Worm (Caenorhabditis elegans) whole organism, L1 larva: Measurements from ENCODE around the gene str-238.

Source experiments
- ets-5 ChIP-seq: fragments of 200-800 bp; sonication (Bioruptor generic); IDR thresholded peaks from 2 replicates; pipeline ENCODE4 v1.3.6; 2022; ENCODE audit warnings: missing genetic modification characterization, missing compliant biosample characterization
- lin-39 ChIP-seq: fragments of 150-350 bp; optimal IDR thresholded peaks from 2 replicates; lab custom pipeline; 2014; ENCODE audit warnings: missing biosample characterization, missing genetic modification reagents, missing genetic modification characterization
- nhr-11 ChIP-seq: fragments of 150-350 bp; optimal IDR thresholded peaks from 2 replicates; lab custom pipeline; 2014; ENCODE audit warnings: missing biosample characterization, missing genetic modification characterization

ce11 chrV:810281-810862, 45.5 kb downstream of the str-238 start, which contains the start of gene R13D11.4:
- TF ChIP-seq ets-5 (GFP tag; lab: Robert Waterston, UW) (no peak), lin-39 (tag; lab: Kevin White, UChicago) (no peak), nhr-11 (tag; lab: Kevin White, UChicago) (no peak)
